Worm (Caenorhabditis elegans) whole organism, young adult: ENCODE data around the gene mip-1.

ENCODE experiments used
- B0336.3 ChIP-seq: fragments of 200-800 bp; sonication (Bioruptor generic); IDR thresholded peaks from 2 replicates; pipeline ENCODE4 v1.3.6; 2022; ENCODE audit warnings: missing genetic modification characterization, missing compliant biosample characterization
- C17E4.6 ChIP-seq: fragments of 200-800 bp; sonication (Bioruptor generic); IDR thresholded peaks from 2 replicates; pipeline ENCODE4 v1.3.6; 2022; ENCODE audit warnings: missing genetic modification reagents, missing genetic modification characterization, missing compliant biosample characterization
- D2030.7 ChIP-seq: fragments of 200-800 bp; sonication (Bioruptor generic); IDR thresholded peaks from 2 replicates; pipeline ENCODE4 v1.3.6; 2022; ENCODE audit warnings: missing genetic modification reagents, missing genetic modification characterization, missing compliant biosample characterization
- F10E7.11 ChIP-seq: sonication (generic microtip); optimal IDR thresholded peaks from 2 replicates; lab custom pipeline; 2017; ENCODE audit warnings: mild to moderate bottlenecking, missing genetic modification characterization, moderate library complexity, missing compliant biosample characterization
- F33H1.4 ChIP-seq: fragments of 200-800 bp; sonication (Bioruptor generic); IDR thresholded peaks from 2 replicates; pipeline ENCODE4 v1.3.6; 2022; ENCODE audit warnings: missing genetic modification reagents, missing genetic modification characterization, missing compliant biosample characterization
- K12H6.12 ChIP-seq: fragments of 200-800 bp; sonication (Bioruptor generic); optimal IDR thresholded peaks from 2 replicates; lab custom pipeline; 2018; ENCODE audit warnings: mild to moderate bottlenecking, missing genetic modification characterization, missing compliant biosample characterization
- Y53G8AR.9 ChIP-seq: fragments of 200-800 bp; sonication (Bioruptor generic); conservative IDR thresholded peaks from 2 replicates; pipeline ENCODE4 v1.3.6; 2022; ENCODE audit warnings: missing genetic modification reagents, missing genetic modification characterization, missing compliant biosample characterization
- ama-1 ChIP-seq, 3 experiments: fragments of 150-350 bp in 1 of 3; sonication (generic microtip) in 2 of 3; optimal IDR thresholded peaks; 2 replicates each; lab custom pipeline; 2014 to 2018; ENCODE audit warnings: missing biosample characterization in 2 of 3, missing genetic modification characterization in 2 of 3, missing genetic modification reagents in 2 of 3
- aptf-2 ChIP-seq: fragments of 200-800 bp; sonication (Bioruptor generic); conservative IDR thresholded peaks from 2 replicates; pipeline ENCODE4 v1.3.6; 2022; ENCODE audit warnings: missing genetic modification reagents, missing genetic modification characterization, missing compliant biosample characterization
- attf-5 ChIP-seq: fragments of 200-800 bp; sonication (Bioruptor generic); optimal IDR thresholded peaks from 2 replicates; lab custom pipeline; 2018; ENCODE audit warnings: mild to moderate bottlenecking, missing genetic modification characterization, missing compliant biosample characterization
- ceh-100 ChIP-seq: fragments of 200-800 bp; sonication (Bioruptor generic); IDR thresholded peaks from 2 replicates; pipeline ENCODE4 v1.3.6; 2022; ENCODE audit warnings: missing genetic modification reagents, missing genetic modification characterization, missing compliant biosample characterization
- dpff-1 ChIP-seq: sonication (generic microtip); optimal IDR thresholded peaks from 2 replicates; lab custom pipeline; 2017; ENCODE audit warnings: mild to moderate bottlenecking, missing genetic modification characterization, missing compliant biosample characterization
- dpl-1 ChIP-seq: fragments of 150-350 bp; optimal IDR thresholded peaks from 2 replicates; lab custom pipeline; 2014; ENCODE audit warnings: missing biosample characterization, missing genetic modification reagents, missing genetic modification characterization
- efl-1 ChIP-seq: fragments of 150-350 bp; optimal IDR thresholded peaks from 2 replicates; lab custom pipeline; 2014; ENCODE audit warnings: missing biosample characterization, missing genetic modification reagents, missing genetic modification characterization
- egl-18 ChIP-seq: fragments of 200-800 bp; sonication (Bioruptor generic); IDR thresholded peaks from 2 replicates; pipeline ENCODE4 v1.3.6; 2022; ENCODE audit warnings: missing genetic modification reagents, missing genetic modification characterization, missing compliant biosample characterization
- fkh-3 ChIP-seq: sonication (generic microtip); optimal IDR thresholded peaks from 2 replicates; lab custom pipeline; 2016; ENCODE audit warnings: mild to moderate bottlenecking, missing genetic modification characterization, missing compliant biosample characterization
- him-1 ChIP-seq: sonication (generic microtip); optimal IDR thresholded peaks from 2 replicates; lab custom pipeline; 2016; ENCODE audit warnings: missing genotype, missing genetic modification reagents, missing genetic modification characterization, missing compliant biosample characterization
- hmg-1.2 ChIP-seq: fragments of 200-800 bp; sonication (Bioruptor generic); IDR thresholded peaks from 2 replicates; pipeline ENCODE4 v1.3.6; 2022; ENCODE audit warnings: missing genetic modification reagents, missing genetic modification characterization, missing compliant biosample characterization
- lin-54 ChIP-seq: fragments of 200-800 bp; sonication (Bioruptor generic); optimal IDR thresholded peaks from 2 replicates; lab custom pipeline; 2018; ENCODE audit warnings: mild to moderate bottlenecking, missing genetic modification characterization, missing compliant biosample characterization
- lsl-1 ChIP-seq: fragments of 200-800 bp; sonication (Bioruptor generic); optimal IDR thresholded peaks from 2 replicates; lab custom pipeline; 2018; ENCODE audit warnings: mild to moderate bottlenecking, missing genetic modification characterization, moderate library complexity, missing compliant biosample characterization
- madf-6 ChIP-seq: fragments of 200-800 bp; sonication (Bioruptor generic); IDR thresholded peaks from 2 replicates; pipeline ENCODE4 v1.3.6; 2022; ENCODE audit warnings: missing genetic modification reagents, missing genetic modification characterization, missing compliant biosample characterization
- madf-8 ChIP-seq: fragments of 200-800 bp; sonication (Bioruptor generic); conservative IDR thresholded peaks from 2 replicates; pipeline ENCODE4 v1.3.6; 2022; ENCODE audit warnings: missing genetic modification reagents, missing genetic modification characterization, missing compliant biosample characterization
- mes-4 ChIP-seq: sonication (generic microtip); optimal IDR thresholded peaks from 2 replicates; lab custom pipeline; 2016; ENCODE audit warnings: missing genotype, missing genetic modification characterization, missing compliant biosample characterization
- nhr-80 ChIP-seq: sonication (generic microtip); optimal IDR thresholded peaks from 2 replicates; lab custom pipeline; 2016; ENCODE audit warnings: missing genetic modification characterization, missing compliant biosample characterization
- nhr-90 ChIP-seq: sonication (generic microtip); optimal IDR thresholded peaks from 2 replicates; lab custom pipeline; 2016; ENCODE audit warnings: missing genotype, mild to moderate bottlenecking, missing genetic modification characterization, missing compliant biosample characterization
- pbrm-1 ChIP-seq: fragments of 200-800 bp; sonication (Bioruptor generic); IDR thresholded peaks from 2 replicates; pipeline ENCODE4 v1.3.6; 2022; ENCODE audit warnings: missing genetic modification reagents, missing genetic modification characterization, missing compliant biosample characterization
- rcor-1 ChIP-seq: fragments of 200-800 bp; sonication (Bioruptor generic); IDR thresholded peaks from 2 replicates; pipeline ENCODE4 v1.3.6; 2022; ENCODE audit warnings: missing genetic modification reagents, missing genetic modification characterization, missing compliant biosample characterization
- sdz-38 ChIP-seq: sonication (generic microtip); optimal IDR thresholded peaks from 2 replicates; lab custom pipeline; 2016; ENCODE audit warnings: missing genotype, missing genetic modification characterization, missing compliant biosample characterization
- sea-2 ChIP-seq: fragments of 200-800 bp; sonication (Bioruptor generic); IDR thresholded peaks from 2 replicates; pipeline ENCODE4 v1.3.6; 2022; ENCODE audit warnings: missing genetic modification characterization, missing compliant biosample characterization
- snpc-1.1 ChIP-seq: sonication (generic microtip); optimal IDR thresholded peaks from 2 replicates; lab custom pipeline; 2017; ENCODE audit warnings: missing genetic modification characterization, mild to moderate bottlenecking, missing compliant biosample characterization, antibody characterized with exemption, moderate library complexity, missing genotype, missing genetic modification reagents; ENCODE audit not compliant: insufficient read depth
- snpc-1.3 ChIP-seq: sonication (generic microtip); optimal IDR thresholded peaks from 2 replicates; lab custom pipeline; 2017; ENCODE audit warnings: missing genetic modification characterization, mild to moderate bottlenecking, missing compliant biosample characterization, antibody characterized with exemption, moderate library complexity, missing genotype, missing genetic modification reagents; ENCODE audit not compliant: insufficient read depth
- unc-62 ChIP-seq: fragments of 150-350 bp; optimal IDR thresholded peaks from 2 replicates; lab custom pipeline; 2014; ENCODE audit warnings: missing biosample characterization, missing genetic modification reagents, missing genetic modification characterization
- xnd-1 ChIP-seq: sonication (generic microtip); optimal IDR thresholded peaks from 2 replicates; lab custom pipeline; 2016; ENCODE audit warnings: missing genotype, missing genetic modification reagents, missing genetic modification characterization, missing compliant biosample characterization

Gene mip-1

DNA sequence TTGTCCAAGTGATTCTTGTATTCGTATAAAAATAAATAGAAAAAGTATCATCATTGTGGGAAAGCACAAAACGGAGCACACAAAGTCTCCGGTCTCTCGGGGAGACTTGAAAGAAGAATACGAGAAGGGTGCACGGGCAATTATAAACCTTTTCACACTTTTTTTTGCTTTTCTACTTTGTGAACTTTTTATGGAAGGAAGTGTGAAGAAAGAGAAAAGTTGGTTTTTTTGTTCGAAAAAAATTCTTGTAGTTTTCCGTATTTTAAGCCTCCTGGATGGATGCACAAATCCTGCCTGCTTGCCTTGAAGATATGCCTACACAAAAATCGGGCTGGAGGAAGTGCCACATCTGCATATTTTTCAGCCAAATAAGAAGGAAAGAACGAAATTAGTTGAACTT is 14.9 kb upstream of the mip-1 start, which contains the start of gene B0393.7:
TSS of gene B0393.7 (minus strand) at position 101 of the 400 bp plus-strand sequence.
- TF ChIP-seq F10E7.11 (tag; lab: Kevin White, UChicago): no peak
- TF ChIP-seq dpff-1 (tag; lab: Kevin White, UChicago): no peak
- no peak for TF ChIP-seq nhr-90 (tag; lab: Kevin White, UChicago)
- TF ChIP-seq mes-4: no peak
- TF ChIP-seq unc-62 (GFP tag; lab: Kevin White, UChicago): no peak
- TF ChIP-seq attf-5: no peak
- TF ChIP-seq sea-2 (GFP tag; lab: Robert Waterston, UW): no peak
- TF ChIP-seq ama-1 (optimal IDR thresholded peaks at IDR 0.05; lab: Kevin White, UChicago): no peak
- TF ChIP-seq ama-1 (GFP tag; optimal IDR thresholded peaks at IDR 0.05; lab: Kevin White, UChicago): no peak
- no peak for TF ChIP-seq K12H6.12 (tag; lab: Kevin White, UChicago)
- TF ChIP-seq ceh-100 (GFP tag; lab: Robert Waterston, UW): no peak
- TF ChIP-seq egl-18 (GFP tag; lab: Robert Waterston, UW): no peak
- no peak for TF ChIP-seq sdz-38 (tag; lab: Kevin White, UChicago)
- no peak for TF ChIP-seq B0336.3 (GFP tag; lab: Robert Waterston, UW)
- TF ChIP-seq Y53G8AR.9 (GFP tag; lab: Robert Waterston, UW): no peak

DNA sequence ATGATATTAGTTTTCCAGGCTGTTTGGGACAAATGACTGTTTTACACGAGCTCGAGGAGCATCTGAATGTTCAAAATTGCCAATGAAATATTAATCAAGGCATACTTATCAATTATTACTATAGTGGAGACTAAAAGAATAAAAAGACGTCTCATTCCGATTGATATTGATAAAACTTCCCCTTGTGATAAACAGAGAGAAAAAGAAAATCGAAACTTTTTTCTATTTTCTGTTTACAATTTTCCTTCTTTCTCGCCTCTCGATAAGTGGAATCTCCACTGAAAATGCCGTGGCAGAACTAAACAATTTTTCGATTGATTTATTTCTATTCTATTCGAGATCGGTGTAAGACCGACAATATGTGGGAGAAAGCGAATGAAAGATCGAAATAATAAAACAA is 13.0 kb upstream of the mip-1 start, which contains the start of gene B0393.9:
TSS of gene B0393.9 (minus strand) at position 303 of the 400 bp plus-strand sequence.
- TF ChIP-seq snpc-1.1 (tag; lab: Kevin White, UChicago): no peak
- no peak for TF ChIP-seq B0336.3 (GFP tag; lab: Robert Waterston, UW)
- TF ChIP-seq fkh-3 (tag; lab: Kevin White, UChicago): no peak
- peak; percentile 20 for TF ChIP-seq nhr-80 (tag; lab: Kevin White, UChicago)

DNA sequence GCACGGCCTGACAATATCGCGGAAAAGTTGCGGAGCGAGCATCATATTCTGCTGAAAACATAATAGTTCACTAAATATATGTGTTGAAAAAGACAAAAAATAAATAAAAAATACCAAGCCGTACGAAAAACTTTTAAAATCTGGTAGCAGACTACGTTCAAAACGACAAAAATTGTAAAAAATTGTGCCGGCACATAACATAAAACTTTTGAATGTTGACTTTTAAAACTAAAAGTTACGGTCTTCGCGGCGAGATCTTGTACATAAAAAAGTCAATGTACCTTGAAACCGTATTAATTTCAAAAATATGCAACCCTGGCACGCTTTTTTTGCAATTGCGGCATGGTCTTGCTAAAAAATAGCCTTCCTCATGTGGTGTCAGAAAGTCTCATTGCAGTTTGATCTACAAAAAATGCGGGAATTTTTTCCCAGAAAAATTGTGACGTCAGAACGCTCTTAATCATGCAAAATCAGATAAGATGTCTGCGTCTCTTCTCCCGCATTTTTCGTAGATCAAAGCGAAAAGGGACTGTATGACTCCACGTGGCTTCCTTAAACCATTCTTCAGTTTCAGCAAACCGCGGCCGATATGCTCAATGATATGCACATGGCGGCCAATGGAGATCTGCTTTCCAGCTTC is 10.8 kb upstream of the mip-1 start, which contains the start of the genes gex-5 and C38D4.10:
TSS of gene gex-5 (minus strand) at position 51 of the 640 bp plus-strand sequence.
TSS of gene C38D4.10 (plus strand) at position 590 of the 640 bp plus-strand sequence.
- TF ChIP-seq lin-54 (GFP tag; lab: Kevin White, UChicago) (peak; percentile 43), him-1 (tag; lab: Kevin White, UChicago) (peak; percentile 12), hmg-1.2 (GFP tag; lab: Robert Waterston, UW) (peak; percentile 24; the same call in 1 of the 2 replicates), pbrm-1 (GFP tag; lab: Robert Waterston, UW) (0 out of 2 replicates have a peak, but pooled peaks have one; percentile 21), D2030.7 (GFP tag; lab: Robert Waterston, UW) (peak; percentile 62), rcor-1 (GFP tag; lab: Robert Waterston, UW) (0 out of 2 replicates have a peak, but pooled peaks have one; percentile 12), lsl-1 (GFP tag; lab: Kevin White, UChicago) (peak; percentile 78), efl-1 (GFP tag; lab: Kevin White, UChicago) (peak; percentile 63), F33H1.4 (GFP tag; lab: Robert Waterston, UW) (peak; percentile 77), dpl-1 (GFP tag; lab: Kevin White, UChicago) (peak; percentile 24), snpc-1.3 (tag; lab: Kevin White, UChicago) (peak; percentile 12), xnd-1 (tag; lab: Kevin White, UChicago) (peak; percentile 73), C17E4.6 (GFP tag; lab: Robert Waterston, UW) (peak; percentile 53; the same call in 1 of the 2 replicates), madf-8 (GFP tag; lab: Robert Waterston, UW) (peak; percentile 56), madf-6 (GFP tag; lab: Robert Waterston, UW) (peak; percentile 88), aptf-2 (GFP tag; lab: Robert Waterston, UW) (0 out of 2 replicates have a peak, but pooled peaks have one; percentile 25)
